Worm (Caenorhabditis elegans) whole organism, L3 larva: ENCODE measurements around the gene C24A3.1.

Experiments used
- R02D3.7 ChIP-seq: fragments of 150-350 bp; optimal IDR thresholded peaks from 2 replicates; lab custom pipeline; 2014; ENCODE audit warnings: missing biosample characterization, missing genetic modification characterization
- ZK546.5 ChIP-seq: sonication (generic microtip); optimal IDR thresholded peaks from 2 replicates; lab custom pipeline; 2017; ENCODE audit warnings: missing biosample characterization, missing genetic modification characterization
- ceh-82 ChIP-seq: fragments of 150-350 bp; optimal IDR thresholded peaks from 2 replicates; lab custom pipeline; 2014; ENCODE audit warnings: missing biosample characterization, missing genetic modification characterization
- ceh-9 ChIP-seq: sonication (generic microtip); optimal IDR thresholded peaks from 2 replicates; lab custom pipeline; 2018; ENCODE audit warnings: missing biosample characterization, missing genetic modification characterization
- elt-1 ChIP-seq: fragments of 150-350 bp; optimal IDR thresholded peaks from 2 replicates; lab custom pipeline; 2014; ENCODE audit warnings: missing biosample characterization, missing genetic modification characterization
- elt-3 ChIP-seq, 3 experiments: fragments of 150-350 bp in 1 of 3; sonication (generic microtip) in 2 of 3; optimal IDR thresholded peaks; 2 replicates in 2 of 3; 4 replicates in 1 of 3; lab custom pipeline; 2014 to 2017; ENCODE audit warnings: missing biosample characterization in 3 of 3, missing genetic modification characterization in 3 of 3
- eor-1 ChIP-seq, 2 experiments: fragments of 150-350 bp; optimal IDR thresholded peaks; 2 replicates each; lab custom pipeline; 2014 to 2018; ENCODE audit warnings: missing biosample characterization in 2 of 2, missing genetic modification characterization in 2 of 2
- fkh-10 ChIP-seq: sonication (generic microtip); optimal IDR thresholded peaks from 2 replicates; lab custom pipeline; 2017; ENCODE audit warnings: missing biosample characterization, missing genetic modification reagents, missing genetic modification characterization
- lin-15B ChIP-seq: fragments of 150-350 bp; optimal IDR thresholded peaks from 2 replicates; lab custom pipeline; 2014; ENCODE audit warnings: missing biosample characterization, missing genetic modification characterization
- lin-39 ChIP-seq: fragments of 150-350 bp; optimal IDR thresholded peaks from 2 replicates; lab custom pipeline; 2018; ENCODE audit warnings: missing biosample characterization, missing genetic modification reagents, missing genetic modification characterization
- mml-1 ChIP-seq: fragments of 150-350 bp; sonication (generic microtip); optimal IDR thresholded peaks from 3 replicates; lab custom pipeline; 2014; ENCODE audit warnings: missing biosample characterization, missing genetic modification characterization
- nhr-11 ChIP-seq: fragments of 150-350 bp; optimal IDR thresholded peaks from 2 replicates; lab custom pipeline; 2014; ENCODE audit warnings: missing biosample characterization, missing genetic modification characterization
- nhr-12 ChIP-seq: fragments of 150-350 bp; optimal IDR thresholded peaks from 2 replicates; lab custom pipeline; 2014; ENCODE audit warnings: missing biosample characterization, missing genetic modification characterization
- nhr-23 ChIP-seq: fragments of 150-350 bp; optimal IDR thresholded peaks from 2 replicates; lab custom pipeline; 2014; ENCODE audit warnings: missing biosample characterization, missing genetic modification reagents, missing genetic modification characterization
- nhr-237 ChIP-seq: fragments of 150-350 bp; optimal IDR thresholded peaks from 2 replicates; lab custom pipeline; 2014; ENCODE audit warnings: missing biosample characterization, missing genetic modification characterization
- nhr-25 ChIP-seq: sonication (generic microtip); optimal IDR thresholded peaks from 2 replicates; lab custom pipeline; 2017; ENCODE audit warnings: missing biosample characterization, missing genetic modification characterization
- nhr-76 ChIP-seq: fragments of 150-350 bp; sonication (generic microtip); optimal IDR thresholded peaks from 5 replicates; lab custom pipeline; 2014; ENCODE audit warnings: missing biosample characterization, missing genetic modification characterization
- pqm-1 ChIP-seq: fragments of 150-350 bp; optimal IDR thresholded peaks from 2 replicates; lab custom pipeline; 2017; ENCODE audit warnings: missing biosample characterization, missing genetic modification characterization, inconsistent platforms
- skn-1 ChIP-seq: fragments of 150-350 bp; optimal IDR thresholded peaks from 2 replicates; lab custom pipeline; 2014; ENCODE audit warnings: missing biosample characterization, missing genetic modification characterization
- tbx-2 ChIP-seq: sonication (generic microtip); optimal IDR thresholded peaks from 2 replicates; lab custom pipeline; 2016; ENCODE audit warnings: mild to moderate bottlenecking, missing genetic modification characterization, missing compliant biosample characterization
- ztf-4 ChIP-seq: fragments of 150-350 bp; optimal IDR thresholded peaks from 2 replicates; lab custom pipeline; 2014; ENCODE audit warnings: missing biosample characterization, missing genetic modification characterization

Gene C24A3.1

DNA sequence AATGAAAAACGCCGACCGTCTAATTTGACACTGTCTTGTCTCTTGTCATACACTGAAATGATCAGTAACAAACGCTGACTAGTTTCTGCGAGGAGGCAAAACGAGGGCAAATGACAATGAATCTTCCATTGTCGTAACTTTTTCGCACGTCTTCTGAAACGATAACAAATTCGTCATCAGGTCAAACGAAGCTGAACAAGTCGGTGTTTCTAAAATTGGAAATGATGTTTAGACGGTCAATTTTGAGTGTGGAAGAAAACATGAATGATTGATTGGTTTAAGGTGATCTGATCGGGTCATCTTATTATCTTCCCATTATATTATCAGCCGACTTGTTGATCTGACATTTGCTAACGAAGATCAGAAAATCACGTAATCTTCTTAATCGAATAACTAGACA, 54.6 kb downstream of the C24A3.1 start:
- no peak for TF ChIP-seq ceh-9 (tag; lab: Kevin White, UChicago)
- TF ChIP-seq R02D3.7 (tag; lab: Kevin White, UChicago): no peak
- peak in 1 of 3 experiments; percentile 20 for TF ChIP-seq elt-3 (tag; optimal IDR thresholded peaks at IDR 0.05; lab: Kevin White, UChicago)
- no peak for TF ChIP-seq lin-39
- TF ChIP-seq nhr-23: peak; percentile 39
- TF ChIP-seq nhr-237 (tag; lab: Kevin White, UChicago): no peak
- TF ChIP-seq skn-1 (tag; lab: Kevin White, UChicago): no peak
- TF ChIP-seq nhr-25 (tag; lab: Kevin White, UChicago): peak; percentile 53
- no peak for TF ChIP-seq ztf-4 (tag; lab: Kevin White, UChicago)
- TF ChIP-seq tbx-2 (tag; lab: Kevin White, UChicago): no peak
- TF ChIP-seq pqm-1 (tag; lab: Kevin White, UChicago): no peak
- no peak for TF ChIP-seq eor-1 (tag; optimal IDR thresholded peaks at IDR 0.05; lab: Kevin White, UChicago)
- no peak for TF ChIP-seq nhr-12 (tag; lab: Kevin White, UChicago)
- TF ChIP-seq lin-15B: no peak
- TF ChIP-seq ZK546.5 (tag; lab: Kevin White, UChicago): no peak
- TF ChIP-seq fkh-10 (GFP tag; lab: Kevin White, UChicago): no peak
- TF ChIP-seq elt-1: no peak
- no peak for TF ChIP-seq mml-1 (tag; lab: Kevin White, UChicago)
- no peak for TF ChIP-seq nhr-76 (tag; lab: Kevin White, UChicago)
- TF ChIP-seq ceh-82 (tag; lab: Kevin White, UChicago): no peak
- no peak for TF ChIP-seq nhr-11
